Fruit fly (Drosophila melanogaster) whole organism: ENCODE results near the gene zetaCOP.

Experiments used
- CG8478 ChIP-seq: fragments of >200 bp; optimal IDR thresholded peaks from 2 replicates; lab custom pipeline; 2018; ENCODE audit warnings: inconsistent platforms
- EcR ChIP-seq, 2 experiments: fragments of >200 bp; optimal IDR thresholded peaks; 2 replicates each; lab custom pipeline; 2017; ENCODE audit warnings: missing biosample characterization in 2 of 2, missing genetic modification characterization in 2 of 2, missing genetic modification reagents in 2 of 2
- pan ChIP-seq: fragments of >200 bp; optimal IDR thresholded peaks from 2 replicates; lab custom pipeline; 2017
- psq ChIP-seq: fragments of >200 bp; optimal IDR thresholded peaks from 2 replicates; lab custom pipeline; 2017

dm6 chr3L:16645323-16645982 is 27.9 kb downstream of the zetaCOP start:
- TF ChIP-seq pan (no peak), psq (lab: Kevin White, UChicago) (no peak), EcR (GFP tag; optimal IDR thresholded peaks at IDR 0.05; lab: Kevin White, UChicago) (no peak), CG8478 (no peak)
